Worm (Caenorhabditis elegans): ENCODE data around the gene gcy-31.

- TF ChIP-seq ama-1 (optimal IDR thresholded peaks at IDR 0.05) (no peak), F13H6.1 (tag; optimal IDR thresholded peaks at IDR 0.05) (no peak), rnt-1 (tag; optimal IDR thresholded peaks at IDR 0.05) (no peak), ceh-18 (tag; optimal IDR thresholded peaks at IDR 0.05) (no peak), ceh-22 (tag; optimal IDR thresholded peaks at IDR 0.05) (no peak), elt-2 (tag; optimal IDR thresholded peaks at IDR 0.05) (no peak), ceh-24 (tag; optimal IDR thresholded peaks at IDR 0.05) (no peak), nhr-232 (tag; optimal IDR thresholded peaks at IDR 0.05) (no peak), pha-4 (tag; optimal IDR thresholded peaks at IDR 0.05) (no peak), mec-3 (tag; optimal IDR thresholded peaks at IDR 0.05; ENCODE audit: borderline replicate concordance) (no peak), odd-2 (tag; optimal IDR thresholded peaks at IDR 0.05) (no peak)
These were observed at the start of gene gcy-31 for ce11 chrX:2427404-2427803.

Measured in whole organism, late embryonic.